Worm (Caenorhabditis elegans): Measurements from ENCODE around the gene slc-17.1.
A peak's percentile ranks its signal among the peaks of the same experiment; 100 is the strongest.

Gene slc-17.1

ce11 chrX:17513507-17514113, 48.9 kb upstream of the slc-17.1 start, which contains the start of gene nhr-1 (continued):
- TF ChIP-seq F55B11.4 (tag; optimal IDR thresholded peaks at IDR 0.05; ENCODE audit: borderline replicate concordance, insufficient read depth) (no peak), egrh-3 (GFP tag; IDR thresholded peaks at IDR 0.05) (peak; percentile 54), rcor-1 (GFP tag; IDR thresholded peaks at IDR 0.05) (peak; percentile 38; the same call in 1 of the 2 replicates), mxl-1 (tag; optimal IDR thresholded peaks at IDR 0.05) (peak; percentile 11), F57C9.4 (tag; optimal IDR thresholded peaks at IDR 0.05) (no peak), let-607 (tag; optimal IDR thresholded peaks at IDR 0.05) (peak; percentile 31 to 64), cebp-1 (GFP tag; IDR thresholded peaks at IDR 0.05) (0 out of 2 replicates have a peak, but pooled peaks have one; percentile 40), cebp-1 (tag; optimal IDR thresholded peaks at IDR 0.05) (peak; percentile 84), snpc-4 (GFP tag; optimal IDR thresholded peaks at IDR 0.05) (no peak), snpc-4 (tag; optimal IDR thresholded peaks at IDR 0.05) (peak; percentile 14 to 63 (median 58)), K11D2.4 (GFP tag; IDR thresholded peaks at IDR 0.05) (peak; percentile 73; the same call in 1 of the 2 replicates), dox-1 (GFP tag; IDR thresholded peaks at IDR 0.05) (peak; percentile 86), tbx-9 (tag; optimal IDR thresholded peaks at IDR 0.05; ENCODE audit: borderline replicate concordance) (no peak), nfyb-1 (GFP tag; IDR thresholded peaks at IDR 0.05) (peak; percentile 60; the same call in 1 of the 2 replicates), fkh-3 (tag; optimal IDR thresholded peaks at IDR 0.05) (no peak), xnd-1 (tag; optimal IDR thresholded peaks at IDR 0.05) (no peak), B0336.3 (GFP tag; IDR thresholded peaks at IDR 0.05) (peak; percentile 74), bed-1 (GFP tag; IDR thresholded peaks at IDR 0.05) (no peak), snpc-3.4 (tag; optimal IDR thresholded peaks at IDR 0.05) (peak; percentile 20), rpc-1 (optimal IDR thresholded peaks at IDR 0.05) (no peak), rpc-1 (tag; optimal IDR thresholded peaks at IDR 0.05) (no peak), ztf-22 (GFP tag; optimal IDR thresholded peaks at IDR 0.05) (peak; percentile 59), chd-7 (tag; optimal IDR thresholded peaks at IDR 0.05) (peak; percentile 84), die-1 (tag; optimal IDR thresholded peaks at IDR 0.05) (peak; percentile 40), efl-1 (GFP tag; optimal IDR thresholded peaks at IDR 0.05) (no peak), ceh-27 (GFP tag; optimal IDR thresholded peaks at IDR 0.05) (peak; percentile 75), hsf-1 (GFP tag; IDR thresholded peaks at IDR 0.05) (0 out of 2 replicates have a peak, but pooled peaks have one; percentile 12), ekl-4 (GFP tag; IDR thresholded peaks at IDR 0.05) (peak; percentile 18; the same call in 1 of the 2 replicates), let-526 (GFP tag; IDR thresholded peaks at IDR 0.05) (no peak)

- TF ChIP-seq nhr-80 (tag; optimal IDR thresholded peaks at IDR 0.05) (peak; percentile 50), tbx-9 (tag; optimal IDR thresholded peaks at IDR 0.05; ENCODE audit: borderline replicate concordance) (no peak), madf-10 (tag; optimal IDR thresholded peaks at IDR 0.05) (no peak), ceh-58 (GFP tag; IDR thresholded peaks at IDR 0.05) (no peak), Y53G8AR.9 (GFP tag; conservative IDR thresholded peaks at IDR 0.05) (no peak), cebp-1 (GFP tag; IDR thresholded peaks at IDR 0.05) (no peak), cebp-1 (tag; optimal IDR thresholded peaks at IDR 0.05) (no peak)
Observed at ce11 chrX:17510523-17510922, 45.8 kb upstream of the slc-17.1 start.

- TF ChIP-seq pha-4 (tag; optimal IDR thresholded peaks at IDR 0.05), result peak; percentile 60
- TF ChIP-seq nhr-80 (tag; optimal IDR thresholded peaks at IDR 0.05), result peak; percentile 73
- TF ChIP-seq F22D6.2 (tag; optimal IDR thresholded peaks at IDR 0.05), result no peak
Observed at ce11 chrX:17509048-17509776, 44.5 kb upstream of the slc-17.1 start.

Data from whole organism, young adult.